Worm (Caenorhabditis elegans) whole organism, early embryonic: ENCODE data around the gene K01G12.3.

Experiments
- ama-1 ChIP-seq: fragments of 150-350 bp; optimal IDR thresholded peaks from 2 replicates; lab custom pipeline; 2014
- ceh-13 ChIP-seq: fragments of 200-800 bp; sonication (Bioruptor generic); optimal IDR thresholded peaks from 2 replicates; lab custom pipeline; 2018; ENCODE audit warnings: mild to moderate bottlenecking, missing genetic modification characterization, missing compliant biosample characterization
- ceh-36 ChIP-seq: sonication (generic microtip); optimal IDR thresholded peaks from 2 replicates; lab custom pipeline; 2016; ENCODE audit warnings: missing genetic modification characterization, inconsistent platforms, missing compliant biosample characterization
- flt-1 ChIP-seq: fragments of 200-800 bp; sonication (Bioruptor generic); IDR thresholded peaks from 2 replicates; pipeline ENCODE4 v1.3.6; 2022; ENCODE audit warnings: missing genetic modification characterization, missing compliant biosample characterization
- hmbx-1 ChIP-seq: sonication (generic microtip); optimal IDR thresholded peaks from 2 replicates; lab custom pipeline; 2016; ENCODE audit warnings: mild to moderate bottlenecking, missing genetic modification characterization, missing compliant biosample characterization
- hmg-4 ChIP-seq: fragments of 200-800 bp; sonication (Bioruptor generic); optimal IDR thresholded peaks from 2 replicates; lab custom pipeline; 2018; ENCODE audit warnings: mild to moderate bottlenecking, missing genetic modification characterization, missing compliant biosample characterization
- pes-1 ChIP-seq: fragments of 200-800 bp; sonication (Bioruptor generic); IDR thresholded peaks from 2 replicates; pipeline ENCODE4 v1.3.6; 2022; ENCODE audit warnings: missing genetic modification reagents, missing genetic modification characterization, missing compliant biosample characterization
- scrt-1 ChIP-seq: fragments of 200-800 bp; sonication (Bioruptor generic); IDR thresholded peaks from 2 replicates; pipeline ENCODE4 v1.3.6; 2022; ENCODE audit warnings: missing genetic modification characterization, missing compliant biosample characterization
- sea-1 ChIP-seq: fragments of 200-800 bp; sonication (Bioruptor generic); conservative IDR thresholded peaks from 2 replicates; pipeline ENCODE4 v1.3.6; 2022; ENCODE audit warnings: missing genetic modification characterization, missing compliant biosample characterization
- tbx-11 ChIP-seq: fragments of 200-800 bp; sonication (Bioruptor generic); IDR thresholded peaks from 2 replicates; pipeline ENCODE4 v1.3.6; 2022; ENCODE audit warnings: missing genetic modification characterization, missing compliant biosample characterization
- tbx-37 ChIP-seq: fragments of 200-800 bp; sonication (Bioruptor generic); conservative IDR thresholded peaks from 2 replicates; pipeline ENCODE4 v1.3.6; 2022; ENCODE audit warnings: missing genetic modification reagents, missing genetic modification characterization, missing compliant biosample characterization
- tra-4 ChIP-seq: sonication (generic microtip); optimal IDR thresholded peaks from 2 replicates; lab custom pipeline; 2017; ENCODE audit warnings: missing genetic modification characterization, missing compliant biosample characterization

ce11 chrIV:14244357-14244756 is 51.1 kb downstream of the K01G12.3 start, which contains the start of gene Y64G10A.2:
- TF ChIP-seq ama-1 (lab: Kevin White, UChicago) (no peak), hmbx-1 (tag; lab: Kevin White, UChicago) (no peak), ceh-13 (GFP tag; lab: Kevin White, UChicago) (no peak), tbx-37 (no peak), hmg-4 (GFP tag; lab: Kevin White, UChicago) (no peak), flt-1 (GFP tag; lab: Robert Waterston, UW) (no peak), tra-4 (tag; lab: Kevin White, UChicago) (no peak), ceh-36 (tag; lab: Kevin White, UChicago) (no peak), tbx-11 (GFP tag; lab: Robert Waterston, UW) (no peak), sea-1 (no peak), scrt-1 (GFP tag; lab: Robert Waterston, UW) (no peak), pes-1 (GFP tag; lab: Robert Waterston, UW) (no peak)
